Worm (Caenorhabditis elegans) whole organism, young adult: ENCODE measurements around the gene stt-3.

Source experiments
- T07F8.4 ChIP-seq: sonication (generic microtip); optimal IDR thresholded peaks from 2 replicates; lab custom pipeline; 2016; ENCODE audit warnings: mild to moderate bottlenecking, missing genetic modification characterization, moderate library complexity, missing compliant biosample characterization
- Y67H2A.10 ChIP-seq: fragments of 200-800 bp; sonication (Bioruptor generic); conservative IDR thresholded peaks from 2 replicates; pipeline ENCODE4 v1.3.6; 2022; ENCODE audit warnings: missing genetic modification reagents, missing genetic modification characterization, missing compliant biosample characterization
- cebp-1 ChIP-seq, 2 experiments: fragments of 200-800 bp in 1 of 2; sonication (Bioruptor generic) in 1 of 2; sonication (generic microtip) in 1 of 2; IDR thresholded peaks in 1 of 2; optimal IDR thresholded peaks in 1 of 2; 2 replicates each; pipeline versions ENCODE4 v1.3.6 to Lab custom; 2017 to 2022; ENCODE audit warnings: missing compliant biosample characterization in 2 of 2, missing genetic modification characterization in 2 of 2, mild to moderate bottlenecking in 1 of 2, missing genetic modification reagents in 1 of 2, moderate library complexity in 1 of 2
- egl-18 ChIP-seq: fragments of 200-800 bp; sonication (Bioruptor generic); IDR thresholded peaks from 2 replicates; pipeline ENCODE4 v1.3.6; 2022; ENCODE audit warnings: missing genetic modification reagents, missing genetic modification characterization, missing compliant biosample characterization
- gei-17 ChIP-seq: fragments of 200-800 bp; sonication (Bioruptor generic); optimal IDR thresholded peaks from 2 replicates; lab custom pipeline; 2018; ENCODE audit warnings: mild to moderate bottlenecking, missing genetic modification characterization, missing compliant biosample characterization
- lin-35 ChIP-seq, 3 experiments: fragments of 150-350 bp in 2 of 3; sonication (generic microtip) in 1 of 3; optimal IDR thresholded peaks; 2 replicates each; lab custom pipeline; 2014 to 2018; ENCODE audit warnings: missing biosample characterization in 3 of 3, missing genetic modification characterization in 3 of 3, missing genetic modification reagents in 3 of 3
- madf-6 ChIP-seq: fragments of 200-800 bp; sonication (Bioruptor generic); IDR thresholded peaks from 2 replicates; pipeline ENCODE4 v1.3.6; 2022; ENCODE audit warnings: missing genetic modification reagents, missing genetic modification characterization, missing compliant biosample characterization
- nfya-2 ChIP-seq: fragments of 200-800 bp; sonication (Bioruptor generic); IDR thresholded peaks from 2 replicates; pipeline ENCODE4 v1.3.6; 2022; ENCODE audit warnings: missing genetic modification reagents, missing genetic modification characterization, missing compliant biosample characterization
- snpc-1.3 ChIP-seq: sonication (generic microtip); optimal IDR thresholded peaks from 2 replicates; lab custom pipeline; 2017; ENCODE audit warnings: missing genetic modification characterization, mild to moderate bottlenecking, missing compliant biosample characterization, antibody characterized with exemption, moderate library complexity, missing genotype, missing genetic modification reagents; ENCODE audit not compliant: insufficient read depth

DNA sequence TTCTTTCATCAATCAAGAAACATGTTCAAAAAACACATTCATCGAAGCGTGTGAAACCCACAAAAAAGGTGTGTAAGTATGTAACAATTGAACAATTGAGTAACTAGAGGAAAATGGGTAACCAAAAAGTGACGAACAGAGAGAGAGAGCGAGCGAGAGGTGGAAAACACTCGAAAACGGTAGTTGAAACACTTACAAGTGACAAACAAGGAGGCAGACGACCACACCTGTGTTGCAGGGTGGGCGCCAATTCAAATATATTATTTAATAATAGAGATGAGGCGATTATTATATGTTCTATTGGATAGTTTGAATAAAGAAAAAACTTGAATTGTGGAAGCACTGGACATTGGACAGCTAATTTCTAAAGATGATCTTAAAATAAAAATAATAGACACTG lies 40.9 kb downstream of the stt-3 start:
- TF ChIP-seq gei-17 (GFP tag; lab: Kevin White, UChicago), result no peak
- no peak for TF ChIP-seq egl-18 (GFP tag; lab: Robert Waterston, UW)
- TF ChIP-seq madf-6 (GFP tag; lab: Robert Waterston, UW), result no peak
- no peak for TF ChIP-seq T07F8.4
- TF ChIP-seq cebp-1 (GFP tag; IDR thresholded peaks at IDR 0.05; lab: Robert Waterston, UW), result no peak
- no peak for TF ChIP-seq cebp-1 (tag; optimal IDR thresholded peaks at IDR 0.05; lab: Kevin White, UChicago)
- TF ChIP-seq lin-35 (GFP tag; optimal IDR thresholded peaks at IDR 0.05; lab: Kevin White, UChicago), result no peak
- no peak for TF ChIP-seq Y67H2A.10 (GFP tag; lab: Robert Waterston, UW)
- no peak for TF ChIP-seq nfya-2 (GFP tag; lab: Robert Waterston, UW)
- TF ChIP-seq snpc-1.3 (tag; lab: Kevin White, UChicago), result no peak
